Worm (Caenorhabditis elegans): Measurements from ENCODE around the gene sam-4.

sam-4 gene

DNA sequence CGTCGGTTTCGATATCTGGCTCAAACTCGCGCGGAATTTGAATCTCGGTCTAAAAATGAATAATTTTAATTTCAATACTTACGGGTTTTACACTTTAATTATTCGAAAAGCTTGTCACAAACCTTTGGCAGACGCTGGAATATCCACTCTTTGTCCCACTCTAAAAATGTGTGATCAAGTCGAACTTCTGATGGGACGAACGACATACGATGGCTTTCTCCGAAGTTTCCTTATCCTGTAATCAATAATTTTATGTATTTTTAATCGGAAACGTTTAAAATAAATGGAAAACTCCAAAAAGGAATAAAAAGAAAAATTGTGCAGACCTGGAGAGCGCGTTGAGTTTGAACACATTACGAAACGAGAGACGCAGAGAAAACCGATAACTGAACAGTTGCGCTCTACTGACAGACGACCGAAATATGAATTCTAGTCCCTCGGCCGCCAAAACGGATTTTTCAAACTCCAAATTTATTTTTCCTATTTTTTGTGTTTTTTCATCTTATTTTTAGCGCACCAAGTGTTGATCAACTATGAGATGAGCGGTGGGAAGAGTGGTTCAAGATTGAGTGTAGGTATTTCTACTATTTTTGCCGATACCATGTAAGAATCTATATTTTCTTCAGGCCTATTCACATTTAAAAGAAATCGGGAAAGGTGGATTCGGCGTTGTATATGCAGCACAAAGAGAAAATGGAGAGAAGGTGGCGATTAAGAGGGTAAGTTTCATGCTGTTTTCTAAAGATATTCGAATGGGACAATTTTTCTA, at the start of gene sam-4, which contains the start of the genes F59E12.17 and zyg-1:
sam-4 (minus strand) TSS at position 51 of the 769 bp plus-strand sequence.
F59E12.17 (minus strand) TSS at position 235 of the 769 bp plus-strand sequence.
zyg-1 (plus strand) TSS at position 513 of the 769 bp plus-strand sequence.
- TF ChIP-seq unc-55 (GFP tag; optimal IDR thresholded peaks at IDR 0.05) (peak; percentile 93), snpc-4 (tag; optimal IDR thresholded peaks at IDR 0.05) (peak; percentile 20), fos-1 (tag; optimal IDR thresholded peaks at IDR 0.05) (peak; percentile 41), F13H6.1 (tag; optimal IDR thresholded peaks at IDR 0.05) (peak; percentile 20), C34F6.9 (tag; optimal IDR thresholded peaks at IDR 0.05) (peak; percentile 84), nhr-129 (tag; optimal IDR thresholded peaks at IDR 0.05) (peak; percentile 78), sma-3 (GFP tag; optimal IDR thresholded peaks at IDR 0.05) (peak; percentile 42), alr-1 (tag; optimal IDR thresholded peaks at IDR 0.05) (no peak), dmd-4 (tag; optimal IDR thresholded peaks at IDR 0.05) (no peak), gmeb-1 (tag; optimal IDR thresholded peaks at IDR 0.05) (peak; percentile 53), crh-2 (tag; optimal IDR thresholded peaks at IDR 0.05) (peak; percentile 56), nhr-21 (tag; optimal IDR thresholded peaks at IDR 0.05) (no peak), lsy-2 (tag; optimal IDR thresholded peaks at IDR 0.05) (peak in 1 of 2 experiments; percentile 81)

DNA sequence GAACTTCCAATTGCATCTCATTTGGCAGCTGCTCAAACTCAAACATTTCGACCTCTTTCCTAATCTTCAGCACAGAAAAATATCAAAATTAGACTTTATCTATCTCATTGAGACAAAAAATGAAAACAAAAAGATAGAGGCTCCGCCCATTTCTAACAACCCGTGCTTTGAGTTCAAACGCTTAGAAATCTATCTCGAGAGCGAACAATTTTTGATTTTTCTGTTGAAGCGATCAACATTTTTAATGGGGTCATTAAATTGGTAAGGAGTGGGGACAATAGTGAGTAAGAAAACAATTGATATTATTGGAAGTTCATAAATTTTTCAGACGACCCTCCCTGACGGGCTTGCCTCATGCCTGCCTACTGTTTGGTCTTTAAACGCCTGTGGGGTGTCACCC, 49.8 kb upstream of the sam-4 start, which contains the start of the genes C25H3.10 and C25H3.1:
C25H3.10 (minus strand) TSS at position 101 of the 400 bp plus-strand sequence.
C25H3.1 (plus strand) TSS at position 203 of the 400 bp plus-strand sequence.
- TF ChIP-seq snpc-4 (tag; optimal IDR thresholded peaks at IDR 0.05), result peak; percentile 6
- no peak for TF ChIP-seq lin-11 (tag; optimal IDR thresholded peaks at IDR 0.05)
- no peak for TF ChIP-seq unc-55 (GFP tag; optimal IDR thresholded peaks at IDR 0.05)
- TF ChIP-seq R02D3.7 (tag; optimal IDR thresholded peaks at IDR 0.05), result no peak
- no peak for TF ChIP-seq mbf-1 (tag; optimal IDR thresholded peaks at IDR 0.05)

DNA sequence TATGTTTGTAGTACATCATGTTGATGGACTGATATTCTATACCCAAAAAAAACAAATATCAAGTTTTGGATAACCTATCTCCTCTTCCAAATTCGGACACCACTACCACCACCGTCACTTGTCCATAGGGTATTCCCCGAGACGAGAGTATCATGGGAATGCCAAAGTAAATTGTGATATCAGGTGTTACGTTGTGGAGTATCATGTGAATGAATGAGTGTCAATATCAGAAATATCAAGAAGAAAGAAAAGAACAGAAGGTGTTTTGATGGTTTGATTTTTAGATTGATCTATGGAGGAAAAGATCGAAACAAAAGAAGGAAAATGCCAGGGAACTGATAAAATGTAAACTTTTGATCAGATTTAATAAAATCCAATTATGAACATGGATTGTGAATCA, 49.2 kb upstream of the sam-4 start:
- TF ChIP-seq fos-1 (tag; optimal IDR thresholded peaks at IDR 0.05) (peak; percentile 32), F13H6.1 (tag; optimal IDR thresholded peaks at IDR 0.05) (peak; percentile 10), mbf-1 (tag; optimal IDR thresholded peaks at IDR 0.05) (no peak), R02D3.7 (tag; optimal IDR thresholded peaks at IDR 0.05) (no peak), sma-9 (GFP tag; optimal IDR thresholded peaks at IDR 0.05) (peak; percentile 80), sma-9 (tag; optimal IDR thresholded peaks at IDR 0.05) (no peak), lsy-2 (tag; optimal IDR thresholded peaks at IDR 0.05) (peak in 1 of 2 experiments; percentile 44), nhr-12 (tag; optimal IDR thresholded peaks at IDR 0.05) (no peak), unc-55 (GFP tag; optimal IDR thresholded peaks at IDR 0.05) (no peak), ztf-4 (tag; optimal IDR thresholded peaks at IDR 0.05) (peak; percentile 34), nhr-21 (tag; optimal IDR thresholded peaks at IDR 0.05) (peak; percentile 35), gmeb-1 (tag; optimal IDR thresholded peaks at IDR 0.05) (peak; percentile 60), ceh-16 (tag; optimal IDR thresholded peaks at IDR 0.05) (no peak), nhr-129 (tag; optimal IDR thresholded peaks at IDR 0.05) (peak; percentile 86), nhr-10 (tag; optimal IDR thresholded peaks at IDR 0.05) (no peak), C34F6.9 (tag; optimal IDR thresholded peaks at IDR 0.05) (peak; percentile 43), crh-2 (tag; optimal IDR thresholded peaks at IDR 0.05) (peak; percentile 49), sma-3 (GFP tag; optimal IDR thresholded peaks at IDR 0.05) (peak; percentile 27), snpc-4 (tag; optimal IDR thresholded peaks at IDR 0.05) (peak; percentile 59)

DNA sequence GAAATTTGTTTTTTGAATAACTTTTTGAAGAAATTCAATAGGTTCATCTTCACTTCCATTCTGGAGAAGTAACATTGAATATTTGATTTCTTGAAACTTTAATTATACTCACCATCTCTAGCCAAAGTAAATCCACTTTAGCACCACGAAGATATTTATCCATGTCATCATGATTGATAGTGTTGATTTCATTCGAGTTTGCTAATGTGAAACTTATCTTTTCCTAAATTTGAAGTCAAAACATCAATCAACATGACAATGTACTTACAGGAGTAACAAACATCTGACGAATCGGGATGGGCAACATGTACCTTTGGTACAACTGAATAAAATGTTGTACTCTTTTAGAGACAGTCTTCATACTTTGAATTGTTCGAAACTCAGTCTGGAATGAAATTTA, 48.3 kb upstream of the sam-4 start:
- TF ChIP-seq mab-5 (tag; optimal IDR thresholded peaks at IDR 0.05) (no peak), nhr-12 (tag; optimal IDR thresholded peaks at IDR 0.05) (no peak), dmd-4 (tag; optimal IDR thresholded peaks at IDR 0.05) (no peak), nhr-129 (tag; optimal IDR thresholded peaks at IDR 0.05) (no peak), mbf-1 (tag; optimal IDR thresholded peaks at IDR 0.05) (no peak), unc-55 (GFP tag; optimal IDR thresholded peaks at IDR 0.05) (no peak), ama-1 (optimal IDR thresholded peaks at IDR 0.05) (no peak), peb-1 (tag; optimal IDR thresholded peaks at IDR 0.05) (no peak), sma-3 (GFP tag; optimal IDR thresholded peaks at IDR 0.05) (no peak), Y55F3AM.14 (GFP tag; optimal IDR thresholded peaks at IDR 0.05) (no peak), ZK546.5 (tag; optimal IDR thresholded peaks at IDR 0.05) (no peak), elt-3 (tag; optimal IDR thresholded peaks at IDR 0.05) (no peak), snpc-4 (tag; optimal IDR thresholded peaks at IDR 0.05) (no peak)

DNA sequence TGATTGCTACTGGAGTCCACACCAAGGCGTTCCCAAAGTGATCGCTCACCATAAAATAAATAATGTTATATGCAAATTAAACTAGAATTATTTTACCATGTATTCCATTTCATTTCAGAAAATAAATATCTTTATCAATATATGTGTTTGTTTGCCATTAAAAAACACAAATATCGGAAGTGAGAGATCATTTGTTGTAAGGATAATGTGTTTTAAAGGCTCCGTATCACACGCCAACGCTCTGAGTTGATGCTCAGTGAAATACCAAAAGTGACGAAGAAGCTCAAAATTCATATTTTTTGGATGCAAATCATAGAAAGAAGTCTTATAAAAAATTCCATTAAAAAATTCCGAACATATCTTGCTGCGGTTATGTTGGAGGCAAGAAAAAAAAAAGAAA, 47.1 kb upstream of the sam-4 start:
- TF ChIP-seq unc-39 (tag; optimal IDR thresholded peaks at IDR 0.05), result no peak

DNA sequence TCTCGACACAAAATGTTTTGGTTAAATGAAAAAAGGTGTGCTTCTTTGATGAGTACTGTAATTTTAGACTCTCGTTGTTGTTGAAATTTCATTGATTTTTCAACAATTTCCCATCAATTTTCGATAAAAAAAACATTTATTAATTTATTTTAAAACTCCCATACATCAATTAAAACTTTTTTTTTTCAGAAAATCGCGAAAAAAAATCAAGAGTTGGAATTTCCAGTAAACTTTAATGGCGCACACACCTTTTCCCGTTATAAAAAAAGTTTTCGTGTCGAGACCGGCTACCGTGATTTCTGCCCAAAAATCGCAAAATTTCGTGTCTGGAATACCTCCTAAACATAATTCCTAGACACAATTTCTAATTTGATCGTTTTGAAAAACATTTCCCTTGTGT, 45.7 kb upstream of the sam-4 start, which contains the start of gene C25H3.14:
C25H3.14 (plus strand) TSS at position 301 of the 400 bp plus-strand sequence.
- TF ChIP-seq elt-3 (tag; optimal IDR thresholded peaks at IDR 0.05) (no peak), nhr-6 (tag; optimal IDR thresholded peaks at IDR 0.05) (no peak), lsy-2 (tag; optimal IDR thresholded peaks at IDR 0.05) (no peak), gmeb-1 (tag; optimal IDR thresholded peaks at IDR 0.05) (no peak), mbf-1 (tag; optimal IDR thresholded peaks at IDR 0.05) (no peak), egl-27 (tag; optimal IDR thresholded peaks at IDR 0.05) (no peak), nhr-11 (tag; optimal IDR thresholded peaks at IDR 0.05) (no peak), R02D3.7 (tag; optimal IDR thresholded peaks at IDR 0.05) (no peak), unc-39 (tag; optimal IDR thresholded peaks at IDR 0.05) (no peak), lin-39 (tag; optimal IDR thresholded peaks at IDR 0.05) (no peak), sem-4 (tag; optimal IDR thresholded peaks at IDR 0.05) (no peak)
